Worm (Caenorhabditis elegans) whole organism, L1 larva: Measurements from ENCODE around the gene mop-25.1.

ENCODE experiments used
- C16A3.4 ChIP-seq: fragments of 150-350 bp; optimal IDR thresholded peaks from 2 replicates; lab custom pipeline; 2014; ENCODE audit warnings: missing biosample characterization, missing genetic modification characterization
- Y116A8C.19 ChIP-seq: sonication (generic microtip); optimal IDR thresholded peaks from 2 replicates; lab custom pipeline; 2016; ENCODE audit warnings: missing compliant biosample characterization, missing genetic modification characterization, borderline replicate concordance
- alr-1 ChIP-seq: fragments of 200-800 bp; sonication (Bioruptor generic); optimal IDR thresholded peaks from 2 replicates; lab custom pipeline; 2018; ENCODE audit warnings: borderline replicate concordance, mild to moderate bottlenecking, missing genetic modification characterization, missing compliant biosample characterization
- ama-1 ChIP-seq: fragments of 150-350 bp; optimal IDR thresholded peaks from 2 replicates; lab custom pipeline; 2014
- blmp-1 ChIP-seq: fragments of 150-350 bp; optimal IDR thresholded peaks from 2 replicates; lab custom pipeline; 2014; ENCODE audit warnings: missing biosample characterization, missing genetic modification characterization
- ceh-63 ChIP-seq: fragments of 200-800 bp; sonication (Bioruptor generic); optimal IDR thresholded peaks from 2 replicates; lab custom pipeline; 2018; ENCODE audit warnings: mild to moderate bottlenecking, missing genetic modification characterization, missing compliant biosample characterization
- ceh-8 ChIP-seq: fragments of 200-800 bp; sonication (Bioruptor generic); optimal IDR thresholded peaks from 2 replicates; lab custom pipeline; 2018; ENCODE audit warnings: mild to moderate bottlenecking, missing genetic modification characterization, moderate library complexity, missing compliant biosample characterization
- ceh-82 ChIP-seq, 3 experiments: fragments of 150-350 bp in 1 of 3; sonication (generic microtip) in 2 of 3; optimal IDR thresholded peaks; 2 replicates each; lab custom pipeline; 2014 to 2017; ENCODE audit warnings: missing biosample characterization in 3 of 3, missing genetic modification characterization in 3 of 3
- ceh-88 ChIP-seq: fragments of 200-800 bp; sonication (Bioruptor generic); IDR thresholded peaks from 2 replicates; pipeline ENCODE4 v1.3.6; 2022; ENCODE audit warnings: missing genetic modification characterization, missing compliant biosample characterization
- dsc-1 ChIP-seq: sonication (generic microtip); optimal IDR thresholded peaks from 2 replicates; lab custom pipeline; 2016; ENCODE audit warnings: mild to moderate bottlenecking, missing genetic modification characterization, missing compliant biosample characterization
- efl-1 ChIP-seq, 4 experiments: fragments of 150-350 bp; optimal IDR thresholded peaks in 3 of 4; peaks in 1 of 4; 1 replicate in 1 of 4; 2 replicates in 3 of 4; lab custom pipeline; 2014; ENCODE audit warnings: missing biosample characterization in 2 of 4, missing genetic modification characterization in 2 of 4, missing genetic modification reagents in 2 of 4
- efl-3 ChIP-seq: fragments of 200-800 bp; sonication (Bioruptor generic); optimal IDR thresholded peaks from 2 replicates; lab custom pipeline; 2018; ENCODE audit warnings: mild to moderate bottlenecking, missing genetic modification characterization, missing compliant biosample characterization
- elt-2 ChIP-seq: sonication (generic microtip); optimal IDR thresholded peaks from 2 replicates; lab custom pipeline; 2016; ENCODE audit warnings: missing genetic modification characterization, mild to moderate bottlenecking, inconsistent platforms, missing compliant biosample characterization, missing genetic modification reagents
- elt-3 ChIP-seq, 6 experiments: fragments of 150-350 bp in 1 of 6; sonication (generic microtip); optimal IDR thresholded peaks; 2 replicates each; lab custom pipeline; 2017 to 2018; ENCODE audit warnings: missing biosample characterization in 6 of 6, missing genetic modification characterization in 6 of 6, inconsistent platforms in 1 of 6
- ets-5 ChIP-seq: fragments of 200-800 bp; sonication (Bioruptor generic); IDR thresholded peaks from 2 replicates; pipeline ENCODE4 v1.3.6; 2022; ENCODE audit warnings: missing genetic modification characterization, missing compliant biosample characterization
- fkh-8 ChIP-seq: sonication (generic microtip); optimal IDR thresholded peaks from 2 replicates; lab custom pipeline; 2016; ENCODE audit warnings: mild to moderate bottlenecking, missing genetic modification characterization, missing compliant biosample characterization
- grh-1 ChIP-seq: fragments of 200-800 bp; sonication (Bioruptor generic); IDR thresholded peaks from 2 replicates; pipeline ENCODE4 v1.3.6; 2022; ENCODE audit warnings: missing genetic modification reagents, missing genetic modification characterization, missing compliant biosample characterization
- isw-1 ChIP-seq: fragments of 200-800 bp; sonication (Bioruptor generic); IDR thresholded peaks from 2 replicates; pipeline ENCODE4 v1.3.6; 2022; ENCODE audit warnings: missing genetic modification characterization, missing compliant biosample characterization
- lin-15B ChIP-seq: fragments of 150-350 bp; sonication (generic microtip); optimal IDR thresholded peaks from 3 replicates; lab custom pipeline; 2014; ENCODE audit warnings: missing biosample characterization, missing genetic modification characterization
- lir-3 ChIP-seq: sonication (generic microtip); optimal IDR thresholded peaks from 2 replicates; lab custom pipeline; 2016; ENCODE audit warnings: mild to moderate bottlenecking, missing genetic modification characterization, moderate library complexity, missing compliant biosample characterization; ENCODE audit not compliant: poor library complexity
- mep-1 ChIP-seq: fragments of 150-350 bp; optimal IDR thresholded peaks from 2 replicates; lab custom pipeline; 2014; ENCODE audit warnings: missing biosample characterization, missing genetic modification characterization
- nhr-28 ChIP-seq: fragments of 150-350 bp; optimal IDR thresholded peaks from 2 replicates; lab custom pipeline; 2014; ENCODE audit warnings: missing biosample characterization, missing genetic modification characterization
- nhr-71 ChIP-seq: sonication (generic microtip); optimal IDR thresholded peaks from 2 replicates; lab custom pipeline; 2016; ENCODE audit warnings: mild to moderate bottlenecking, missing genetic modification characterization, moderate library complexity, missing compliant biosample characterization
- nhr-76 ChIP-seq: sonication (generic microtip); optimal IDR thresholded peaks from 2 replicates; lab custom pipeline; 2017; ENCODE audit warnings: missing biosample characterization, missing genetic modification characterization
- nhr-77 ChIP-seq: fragments of 150-350 bp; optimal IDR thresholded peaks from 2 replicates; lab custom pipeline; 2014; ENCODE audit warnings: missing biosample characterization, missing genetic modification characterization
- nhr-90 ChIP-seq: sonication (generic microtip); optimal IDR thresholded peaks from 2 replicates; lab custom pipeline; 2016; ENCODE audit warnings: mild to moderate bottlenecking, missing genetic modification characterization, missing compliant biosample characterization; ENCODE audit not compliant: poor library complexity
- pag-3 ChIP-seq: sonication (generic microtip); optimal IDR thresholded peaks from 2 replicates; lab custom pipeline; 2017; ENCODE audit warnings: missing genetic modification characterization, mild to moderate bottlenecking, missing compliant biosample characterization, antibody characterized with exemption, borderline replicate concordance; ENCODE audit not compliant: insufficient read depth
- rnt-1 ChIP-seq: sonication (generic microtip); optimal IDR thresholded peaks from 2 replicates; lab custom pipeline; 2016; ENCODE audit warnings: mild to moderate bottlenecking, missing genetic modification characterization, moderate library complexity, missing compliant biosample characterization
- snpc-4 ChIP-seq: fragments of 150-350 bp; optimal IDR thresholded peaks from 2 replicates; lab custom pipeline; 2014; ENCODE audit warnings: missing biosample characterization, missing genetic modification characterization
- sox-4 ChIP-seq: sonication (generic microtip); optimal IDR thresholded peaks from 2 replicates; lab custom pipeline; 2016; ENCODE audit warnings: missing genetic modification characterization, missing compliant biosample characterization
- sptf-1 ChIP-seq: fragments of 150-350 bp; optimal IDR thresholded peaks from 2 replicates; lab custom pipeline; 2014; ENCODE audit warnings: missing biosample characterization, missing genetic modification characterization
- swsn-7 ChIP-seq: sonication (generic microtip); optimal IDR thresholded peaks from 2 replicates; lab custom pipeline; 2016; ENCODE audit warnings: missing genetic modification characterization, missing compliant biosample characterization
- tbx-2 ChIP-seq: sonication (generic microtip); optimal IDR thresholded peaks from 2 replicates; lab custom pipeline; 2016; ENCODE audit warnings: missing genetic modification characterization, missing compliant biosample characterization
- tlp-1 ChIP-seq: fragments of 150-350 bp; optimal IDR thresholded peaks from 2 replicates; lab custom pipeline; 2014; ENCODE audit warnings: missing biosample characterization, missing genetic modification characterization
- zag-1 ChIP-seq: fragments of 150-350 bp; optimal IDR thresholded peaks from 2 replicates; lab custom pipeline; 2014; ENCODE audit warnings: missing biosample characterization, missing genetic modification characterization

mop-25.1 gene

ce11 chrX:3974160-3974559 is 37.9 kb upstream of the mop-25.1 start:
- TF ChIP-seq nhr-77 (tag; lab: Kevin White, UChicago) (no peak), dsc-1 (peak; percentile 76)

ce11 chrX:3976755-3977154 is 35.3 kb upstream of the mop-25.1 start:
- TF ChIP-seq Y116A8C.19 (tag; lab: Kevin White, UChicago) (no peak), zag-1 (tag; lab: Kevin White, UChicago) (no peak), ama-1 (lab: Kevin White, UChicago) (no peak), ceh-88 (no peak), nhr-76 (tag; lab: Kevin White, UChicago) (no peak), grh-1 (no peak), tlp-1 (tag; lab: Kevin White, UChicago) (no peak), isw-1 (no peak), lir-3 (tag; lab: Kevin White, UChicago) (no peak), sox-4 (no peak), nhr-90 (tag; lab: Kevin White, UChicago) (no peak), C16A3.4 (tag; lab: Kevin White, UChicago) (no peak), pag-3 (no peak)

ce11 chrX:3977271-3977670 is 34.7 kb upstream of the mop-25.1 start:
- TF ChIP-seq nhr-71 (tag; lab: Kevin White, UChicago) (no peak), elt-2 (tag; lab: Kevin White, UChicago) (no peak), ceh-8 (GFP tag; lab: Kevin White, UChicago) (no peak), fkh-8 (tag; lab: Kevin White, UChicago) (no peak), snpc-4 (tag; lab: Kevin White, UChicago) (no peak), rnt-1 (tag; lab: Kevin White, UChicago) (no peak), mep-1 (tag; lab: Kevin White, UChicago) (no peak), sptf-1 (tag; lab: Kevin White, UChicago) (no peak)
- TF ChIP-seq, all 84 proteins: peak for 0

- no peak for TF ChIP-seq efl-1 (optimal IDR thresholded peaks at IDR 0.05; lab: Kevin White, UChicago)
- peak in 1 of 2 experiments; percentile 73 for TF ChIP-seq efl-1 (GFP tag; optimal IDR thresholded peaks at IDR 0.05 in 1 of 2; lab: Kevin White, UChicago)
- TF ChIP-seq swsn-7 (tag; lab: Kevin White, UChicago) = no peak
These were observed 32.9 kb upstream of the mop-25.1 start for ce11 chrX:3979146-3979545.

ce11 chrX:3982370-3982769 is 29.6 kb upstream of the mop-25.1 start:
- TF ChIP-seq blmp-1 (tag; lab: Kevin White, UChicago) (peak; percentile 14), fkh-8 (tag; lab: Kevin White, UChicago) (no peak)

- TF ChIP-seq nhr-28 (tag; lab: Kevin White, UChicago) (no peak), efl-3 (GFP tag; lab: Kevin White, UChicago) (no peak), nhr-77 (tag; lab: Kevin White, UChicago) (no peak), fkh-8 (tag; lab: Kevin White, UChicago) (no peak), elt-3 (tag; optimal IDR thresholded peaks at IDR 0.05; lab: Kevin White, UChicago) (no peak), alr-1 (tag; lab: Kevin White, UChicago) (no peak), rnt-1 (tag; lab: Kevin White, UChicago) (no peak), ceh-82 (tag; optimal IDR thresholded peaks at IDR 0.05; lab: Kevin White, UChicago) (no peak), ets-5 (GFP tag; lab: Robert Waterston, UW) (no peak), lin-15B (no peak), tbx-2 (no peak), ceh-63 (no peak), ceh-88 (no peak), efl-1 (optimal IDR thresholded peaks at IDR 0.05; lab: Kevin White, UChicago) (no peak), efl-1 (GFP tag; optimal IDR thresholded peaks at IDR 0.05 in 1 of 2; lab: Kevin White, UChicago) (no peak)
- TF ChIP-seq, all 84 proteins: peak for 0
These were observed 23.4 kb upstream of the mop-25.1 start for ce11 chrX:3988575-3988974.
